Worm (Caenorhabditis elegans) whole organism, young adult: ENCODE results near the gene cpr-3.
"Not testable (repeated sequence)": the region's sequence is repeated elsewhere in the genome, so short reads cannot be mapped to it uniquely, and the experiment has no call there.

Source experiments
- C06A6.2 ChIP-seq: fragments of 200-800 bp; sonication (Bioruptor generic); conservative IDR thresholded peaks from 2 replicates; pipeline ENCODE4 v1.3.6; 2022; ENCODE audit warnings: missing genetic modification characterization, missing compliant biosample characterization
- C17E4.6 ChIP-seq: fragments of 200-800 bp; sonication (Bioruptor generic); IDR thresholded peaks from 2 replicates; pipeline ENCODE4 v1.3.6; 2022; ENCODE audit warnings: missing genetic modification reagents, missing genetic modification characterization, missing compliant biosample characterization
- F33H1.4 ChIP-seq: fragments of 200-800 bp; sonication (Bioruptor generic); IDR thresholded peaks from 2 replicates; pipeline ENCODE4 v1.3.6; 2022; ENCODE audit warnings: missing genetic modification reagents, missing genetic modification characterization, missing compliant biosample characterization
- F52B5.7 ChIP-seq: sonication (generic microtip); optimal IDR thresholded peaks from 2 replicates; lab custom pipeline; 2016; ENCODE audit warnings: mild to moderate bottlenecking, missing genetic modification characterization, missing compliant biosample characterization
- F57A8.1 ChIP-seq: fragments of 200-800 bp; sonication (Bioruptor generic); optimal IDR thresholded peaks from 2 replicates; lab custom pipeline; 2018; ENCODE audit warnings: mild to moderate bottlenecking, missing genetic modification characterization, moderate library complexity, missing compliant biosample characterization
- T07F8.4 ChIP-seq: sonication (generic microtip); optimal IDR thresholded peaks from 2 replicates; lab custom pipeline; 2016; ENCODE audit warnings: mild to moderate bottlenecking, missing genetic modification characterization, moderate library complexity, missing compliant biosample characterization
- T26A5.8 ChIP-seq: sonication (generic microtip); optimal IDR thresholded peaks from 2 replicates; lab custom pipeline; 2016; ENCODE audit warnings: missing genetic modification characterization, missing compliant biosample characterization
- Y56A3A.18 ChIP-seq: fragments of 200-800 bp; sonication (Bioruptor generic); IDR thresholded peaks from 2 replicates; pipeline ENCODE4 v1.3.6; 2022; ENCODE audit warnings: missing genetic modification reagents, missing genetic modification characterization, missing compliant biosample characterization
- Y79H2A.3 ChIP-seq: fragments of 200-800 bp; sonication (Bioruptor generic); conservative IDR thresholded peaks from 2 replicates; pipeline ENCODE4 v1.3.6; 2022; ENCODE audit warnings: missing genetic modification reagents, missing genetic modification characterization, missing compliant biosample characterization
- Y95B8A.8 ChIP-seq: fragments of 200-800 bp; sonication (Bioruptor generic); IDR thresholded peaks from 2 replicates; pipeline ENCODE4 v1.3.6; 2022; ENCODE audit warnings: missing genetic modification reagents, missing genetic modification characterization, missing compliant biosample characterization
- ZK185.1 ChIP-seq: sonication (generic microtip); optimal IDR thresholded peaks from 2 replicates; lab custom pipeline; 2016; ENCODE audit warnings: mild to moderate bottlenecking, missing genetic modification characterization, missing compliant biosample characterization; ENCODE audit not compliant: poor library complexity, severe bottlenecking
- aptf-2 ChIP-seq: fragments of 200-800 bp; sonication (Bioruptor generic); conservative IDR thresholded peaks from 2 replicates; pipeline ENCODE4 v1.3.6; 2022; ENCODE audit warnings: missing genetic modification reagents, missing genetic modification characterization, missing compliant biosample characterization
- atf-7 ChIP-seq: sonication (generic microtip); optimal IDR thresholded peaks from 2 replicates; lab custom pipeline; 2017; ENCODE audit warnings: mild to moderate bottlenecking, missing genetic modification characterization, missing compliant biosample characterization
- attf-5 ChIP-seq: fragments of 200-800 bp; sonication (Bioruptor generic); optimal IDR thresholded peaks from 2 replicates; lab custom pipeline; 2018; ENCODE audit warnings: mild to moderate bottlenecking, missing genetic modification characterization, missing compliant biosample characterization
- attf-6 ChIP-seq: fragments of 200-800 bp; sonication (Bioruptor generic); IDR thresholded peaks from 2 replicates; pipeline ENCODE4 v1.3.6; 2022; ENCODE audit warnings: missing genetic modification reagents, missing genetic modification characterization, missing compliant biosample characterization
- cebp-1 ChIP-seq, 2 experiments: fragments of 200-800 bp in 1 of 2; sonication (Bioruptor generic) in 1 of 2; sonication (generic microtip) in 1 of 2; IDR thresholded peaks in 1 of 2; optimal IDR thresholded peaks in 1 of 2; 2 replicates each; pipeline versions ENCODE4 v1.3.6 to Lab custom; 2017 to 2022; ENCODE audit warnings: missing compliant biosample characterization in 2 of 2, missing genetic modification characterization in 2 of 2, mild to moderate bottlenecking in 1 of 2, missing genetic modification reagents in 1 of 2, moderate library complexity in 1 of 2
- ceh-100 ChIP-seq: fragments of 200-800 bp; sonication (Bioruptor generic); IDR thresholded peaks from 2 replicates; pipeline ENCODE4 v1.3.6; 2022; ENCODE audit warnings: missing genetic modification reagents, missing genetic modification characterization, missing compliant biosample characterization
- ceh-27 ChIP-seq: fragments of 200-800 bp; sonication (Bioruptor generic); optimal IDR thresholded peaks from 2 replicates; lab custom pipeline; 2018; ENCODE audit warnings: mild to moderate bottlenecking, missing genetic modification characterization, moderate library complexity, missing compliant biosample characterization
- ceh-79 ChIP-seq: sonication (generic microtip); optimal IDR thresholded peaks from 2 replicates; lab custom pipeline; 2017; ENCODE audit warnings: mild to moderate bottlenecking, missing genetic modification characterization, missing compliant biosample characterization
- chd-7 ChIP-seq: sonication (generic microtip); optimal IDR thresholded peaks from 2 replicates; lab custom pipeline; 2016; ENCODE audit warnings: mild to moderate bottlenecking, missing genetic modification characterization, moderate library complexity, missing compliant biosample characterization
- dox-1 ChIP-seq: fragments of 200-800 bp; sonication (Bioruptor generic); IDR thresholded peaks from 2 replicates; pipeline ENCODE4 v1.3.6; 2022; ENCODE audit warnings: missing genetic modification reagents, missing genetic modification characterization, missing compliant biosample characterization
- egl-18 ChIP-seq: fragments of 200-800 bp; sonication (Bioruptor generic); IDR thresholded peaks from 2 replicates; pipeline ENCODE4 v1.3.6; 2022; ENCODE audit warnings: missing genetic modification reagents, missing genetic modification characterization, missing compliant biosample characterization
- egrh-3 ChIP-seq: fragments of 200-800 bp; sonication (Bioruptor generic); IDR thresholded peaks from 2 replicates; pipeline ENCODE4 v1.3.6; 2022; ENCODE audit warnings: missing genetic modification reagents, missing genetic modification characterization, missing compliant biosample characterization
- hlh-12 ChIP-seq: sonication (generic microtip); optimal IDR thresholded peaks from 2 replicates; lab custom pipeline; 2016; ENCODE audit warnings: missing genetic modification characterization, missing compliant biosample characterization
- lag-1 ChIP-seq: fragments of 200-800 bp; sonication (Bioruptor generic); IDR thresholded peaks from 2 replicates; pipeline ENCODE4 v1.3.6; 2022; ENCODE audit warnings: missing genetic modification reagents, missing genetic modification characterization, missing compliant biosample characterization
- lin-26 ChIP-seq: fragments of 200-800 bp; sonication (Bioruptor generic); IDR thresholded peaks from 2 replicates; pipeline ENCODE4 v1.3.6; 2022; ENCODE audit warnings: missing genetic modification reagents, missing genetic modification characterization, missing compliant biosample characterization
- lin-40 ChIP-seq: sonication (generic microtip); optimal IDR thresholded peaks from 2 replicates; lab custom pipeline; 2016; ENCODE audit warnings: missing genetic modification characterization, mild to moderate bottlenecking, missing compliant biosample characterization, missing genotype, missing genetic modification reagents
- lin-54 ChIP-seq: fragments of 200-800 bp; sonication (Bioruptor generic); optimal IDR thresholded peaks from 2 replicates; lab custom pipeline; 2018; ENCODE audit warnings: mild to moderate bottlenecking, missing genetic modification characterization, missing compliant biosample characterization
- lsl-1 ChIP-seq: fragments of 200-800 bp; sonication (Bioruptor generic); optimal IDR thresholded peaks from 2 replicates; lab custom pipeline; 2018; ENCODE audit warnings: mild to moderate bottlenecking, missing genetic modification characterization, moderate library complexity, missing compliant biosample characterization
- madf-6 ChIP-seq: fragments of 200-800 bp; sonication (Bioruptor generic); IDR thresholded peaks from 2 replicates; pipeline ENCODE4 v1.3.6; 2022; ENCODE audit warnings: missing genetic modification reagents, missing genetic modification characterization, missing compliant biosample characterization
- nfya-2 ChIP-seq: fragments of 200-800 bp; sonication (Bioruptor generic); IDR thresholded peaks from 2 replicates; pipeline ENCODE4 v1.3.6; 2022; ENCODE audit warnings: missing genetic modification reagents, missing genetic modification characterization, missing compliant biosample characterization
- nhr-120 ChIP-seq: fragments of 200-800 bp; sonication (Bioruptor generic); IDR thresholded peaks from 2 replicates; pipeline ENCODE4 v1.3.6; 2022; ENCODE audit warnings: missing genetic modification characterization, missing compliant biosample characterization
- nhr-179 ChIP-seq: sonication (generic microtip); optimal IDR thresholded peaks from 2 replicates; lab custom pipeline; 2016; ENCODE audit warnings: mild to moderate bottlenecking, missing genetic modification characterization, missing compliant biosample characterization
- nhr-90 ChIP-seq: sonication (generic microtip); optimal IDR thresholded peaks from 2 replicates; lab custom pipeline; 2016; ENCODE audit warnings: missing genotype, mild to moderate bottlenecking, missing genetic modification characterization, missing compliant biosample characterization
- pbrm-1 ChIP-seq: fragments of 200-800 bp; sonication (Bioruptor generic); IDR thresholded peaks from 2 replicates; pipeline ENCODE4 v1.3.6; 2022; ENCODE audit warnings: missing genetic modification reagents, missing genetic modification characterization, missing compliant biosample characterization
- rcor-1 ChIP-seq: fragments of 200-800 bp; sonication (Bioruptor generic); IDR thresholded peaks from 2 replicates; pipeline ENCODE4 v1.3.6; 2022; ENCODE audit warnings: missing genetic modification reagents, missing genetic modification characterization, missing compliant biosample characterization
- sea-2 ChIP-seq: fragments of 200-800 bp; sonication (Bioruptor generic); IDR thresholded peaks from 2 replicates; pipeline ENCODE4 v1.3.6; 2022; ENCODE audit warnings: missing genetic modification characterization, missing compliant biosample characterization
- snpc-3.4 ChIP-seq: sonication (generic microtip); optimal IDR thresholded peaks from 2 replicates; lab custom pipeline; 2017; ENCODE audit warnings: missing genetic modification characterization, mild to moderate bottlenecking, missing compliant biosample characterization, antibody characterized with exemption, moderate library complexity, missing genotype, missing genetic modification reagents
- tbp1 ChIP-seq: fragments of 200-800 bp; sonication (Bioruptor generic); optimal IDR thresholded peaks from 2 replicates; lab custom pipeline; 2018; ENCODE audit warnings: mild to moderate bottlenecking, missing genetic modification characterization, missing compliant biosample characterization
- unc-130 ChIP-seq: sonication (generic microtip); optimal IDR thresholded peaks from 2 replicates; lab custom pipeline; 2016; ENCODE audit warnings: missing genetic modification reagents, missing genetic modification characterization, missing compliant biosample characterization
- ztf-22 ChIP-seq: fragments of 200-800 bp; sonication (Bioruptor generic); optimal IDR thresholded peaks from 2 replicates; lab custom pipeline; 2018; ENCODE audit warnings: mild to moderate bottlenecking, missing genetic modification characterization, moderate library complexity, missing compliant biosample characterization

Gene cpr-3

ce11 chrV:15259904-15260303 lies 38.6 kb downstream of the cpr-3 start, which contains the start of gene M01B2.8:
Gene M01B2.8 (plus strand): TSS chrV:15260204.
- TF ChIP-seq hlh-12 (tag; lab: Kevin White, UChicago) = no peak
- no peak for TF ChIP-seq cebp-1 (GFP tag; IDR thresholded peaks at IDR 0.05; lab: Robert Waterston, UW)
- TF ChIP-seq cebp-1 (tag; optimal IDR thresholded peaks at IDR 0.05; lab: Kevin White, UChicago) = no peak
- no peak for TF ChIP-seq sea-2 (GFP tag; lab: Robert Waterston, UW)
- no peak for TF ChIP-seq rcor-1
- no peak for TF ChIP-seq ZK185.1 (tag; lab: Kevin White, UChicago)
- no peak for TF ChIP-seq Y56A3A.18
- no peak for TF ChIP-seq lin-26 (GFP tag; lab: Robert Waterston, UW)
- no peak for TF ChIP-seq lag-1 (GFP tag; lab: Robert Waterston, UW)
- TF ChIP-seq dox-1 (GFP tag; lab: Robert Waterston, UW) = no peak
- no peak for TF ChIP-seq Y95B8A.8
- no peak for TF ChIP-seq ceh-100 (GFP tag; lab: Robert Waterston, UW)
- TF ChIP-seq nfya-2 = no peak

- no peak for TF ChIP-seq attf-6 (GFP tag; lab: Robert Waterston, UW)
- no peak for TF ChIP-seq lin-54
- no peak for TF ChIP-seq hlh-12 (tag; lab: Kevin White, UChicago)
- TF ChIP-seq lsl-1 (GFP tag; lab: Kevin White, UChicago) = no peak
- no peak for TF ChIP-seq nhr-179 (tag; lab: Kevin White, UChicago)
- no peak for TF ChIP-seq atf-7 (tag; lab: Kevin White, UChicago)
- no peak for TF ChIP-seq ceh-79 (tag; lab: Kevin White, UChicago)
- no peak for TF ChIP-seq ztf-22
- TF ChIP-seq tbp1 = no peak
- TF ChIP-seq ceh-27 = no peak
Observed at ce11 chrV:15259049-15259448, 39.5 kb downstream of the cpr-3 start, which contains the start of gene srsx-37. Gene srsx-37 (minus strand): TSS chrV:15259149.

- TF ChIP-seq egrh-3, dox-1, pbrm-1 (GFP tag; lab: Robert Waterston, UW): not testable (repeated sequence)
Observed at ce11 chrV:15256669-15257068, 41.8 kb downstream of the cpr-3 start, which contains the start of gene srsx-39. Gene srsx-39 (minus strand): TSS chrV:15256769.

- TF ChIP-seq ceh-79 (tag; lab: Kevin White, UChicago) (no peak), attf-5 (no peak), aptf-2 (GFP tag; lab: Robert Waterston, UW) (no peak), nhr-90 (tag; lab: Kevin White, UChicago) (no peak), dox-1 (GFP tag; lab: Robert Waterston, UW) (no peak), C17E4.6 (GFP tag; lab: Robert Waterston, UW) (no peak), snpc-3.4 (tag; lab: Kevin White, UChicago) (no peak), F57A8.1 (GFP tag; lab: Kevin White, UChicago) (no peak), tbp1 (no peak), ZK185.1 (tag; lab: Kevin White, UChicago) (no peak), Y79H2A.3 (GFP tag; lab: Robert Waterston, UW) (no peak), T26A5.8 (tag; lab: Kevin White, UChicago) (no peak)
Observed at ce11 chrV:15253529-15253928, 45.0 kb downstream of the cpr-3 start, which contains the start of gene srbc-75. Gene srbc-75 (plus strand): TSS chrV:15253829.

ce11 chrV:15252082-15252481 lies 46.4 kb downstream of the cpr-3 start, which contains the start of gene srbc-76:
Gene srbc-76 (plus strand): TSS chrV:15252382.
- TF ChIP-seq lin-26 (GFP tag; lab: Robert Waterston, UW) = no peak
- TF ChIP-seq F33H1.4 (GFP tag; lab: Robert Waterston, UW) = no peak
- no peak for TF ChIP-seq nhr-120 (GFP tag; lab: Robert Waterston, UW)
- TF ChIP-seq tbp1 = no peak
- TF ChIP-seq F52B5.7 (tag; lab: Kevin White, UChicago) = no peak
- no peak for TF ChIP-seq dox-1 (GFP tag; lab: Robert Waterston, UW)
- no peak for TF ChIP-seq lin-40 (tag; lab: Kevin White, UChicago)
- no peak for TF ChIP-seq madf-6 (GFP tag; lab: Robert Waterston, UW)
- TF ChIP-seq attf-5 = no peak
- no peak for TF ChIP-seq egl-18 (GFP tag; lab: Robert Waterston, UW)
- no peak for TF ChIP-seq unc-130 (GFP tag; lab: Kevin White, UChicago)
- no peak for TF ChIP-seq C06A6.2 (GFP tag; lab: Robert Waterston, UW)
- TF ChIP-seq chd-7 (tag; lab: Kevin White, UChicago) = no peak
- no peak for TF ChIP-seq T07F8.4 (tag; lab: Kevin White, UChicago)
